Worm (Caenorhabditis elegans) whole organism, L2 larva: Measurements from ENCODE around the gene C49C3.20.

Source experiments
- ama-1 ChIP-seq: fragments of 150-350 bp; optimal IDR thresholded peaks from 2 replicates; lab custom pipeline; 2018; ENCODE audit warnings: inconsistent platforms
- blmp-1 ChIP-seq: sonication (generic microtip); optimal IDR thresholded peaks from 2 replicates; lab custom pipeline; 2017; ENCODE audit warnings: missing genetic modification characterization, mild to moderate bottlenecking, missing compliant biosample characterization, antibody characterized with exemption, moderate library complexity; ENCODE audit not compliant: insufficient read depth
- crh-2 ChIP-seq: sonication (generic microtip); optimal IDR thresholded peaks from 2 replicates; lab custom pipeline; 2017; ENCODE audit warnings: missing biosample characterization, missing genetic modification characterization
- egl-27 ChIP-seq: sonication (generic microtip); optimal IDR thresholded peaks from 3 replicates; lab custom pipeline; 2017; ENCODE audit warnings: missing biosample characterization, missing genetic modification reagents, missing genetic modification characterization
- elt-3 ChIP-seq: sonication (generic microtip); optimal IDR thresholded peaks from 2 replicates; lab custom pipeline; 2017; ENCODE audit warnings: missing biosample characterization, missing genetic modification characterization
- nhr-10 ChIP-seq: sonication (generic microtip); optimal IDR thresholded peaks from 2 replicates; lab custom pipeline; 2017; ENCODE audit warnings: missing biosample characterization, missing genetic modification characterization
- nhr-11 ChIP-seq: fragments of 150-350 bp; optimal IDR thresholded peaks from 2 replicates; lab custom pipeline; 2014; ENCODE audit warnings: missing biosample characterization, missing genetic modification characterization
- nhr-25 ChIP-seq: fragments of 150-350 bp; sonication (generic microtip); optimal IDR thresholded peaks from 3 replicates; lab custom pipeline; 2014; ENCODE audit warnings: missing biosample characterization, missing genetic modification characterization
- peb-1 ChIP-seq: fragments of 150-350 bp; optimal IDR thresholded peaks from 2 replicates; lab custom pipeline; 2014; ENCODE audit warnings: missing biosample characterization, missing genetic modification characterization
- snpc-4 ChIP-seq: fragments of 150-350 bp; optimal IDR thresholded peaks from 2 replicates; lab custom pipeline; 2014; ENCODE audit warnings: missing biosample characterization, missing genetic modification characterization
- unc-39 ChIP-seq: fragments of 150-350 bp; optimal IDR thresholded peaks from 2 replicates; lab custom pipeline; 2014; ENCODE audit warnings: missing biosample characterization, missing genetic modification characterization
- unc-62 ChIP-seq: fragments of 150-350 bp; optimal IDR thresholded peaks from 2 replicates; lab custom pipeline; 2014; ENCODE audit warnings: missing biosample characterization, missing genetic modification reagents, missing genetic modification characterization
- ztf-11 ChIP-seq: sonication (generic microtip); optimal IDR thresholded peaks from 2 replicates; lab custom pipeline; 2017; ENCODE audit warnings: missing biosample characterization, missing genetic modification characterization
- ztf-4 ChIP-seq: fragments of 150-350 bp; optimal IDR thresholded peaks from 2 replicates; lab custom pipeline; 2014; ENCODE audit warnings: missing biosample characterization, missing genetic modification characterization

DNA sequence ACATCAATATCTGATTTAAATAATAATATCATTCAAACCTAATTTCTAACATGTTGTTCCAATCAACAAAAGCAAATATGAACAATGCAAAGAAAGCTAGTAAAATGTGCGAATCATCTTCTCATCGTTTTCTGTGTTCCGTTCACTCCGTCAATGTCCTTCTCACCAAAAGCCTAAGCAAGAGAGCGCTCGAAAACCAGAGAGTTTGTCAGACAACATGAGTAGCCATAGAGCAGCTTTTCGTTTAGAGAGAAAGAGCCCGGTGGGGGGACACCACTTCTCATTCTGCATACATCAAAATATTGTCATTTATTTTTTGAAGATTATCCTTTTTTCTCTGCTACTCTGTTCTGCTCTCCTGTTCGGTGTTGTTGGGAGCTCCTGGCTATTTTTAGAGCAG, 22.6 kb downstream of the C49C3.20 start:
- TF ChIP-seq nhr-25 (no peak), unc-62 (GFP tag; lab: Kevin White, UChicago) (no peak), peb-1 (tag; lab: Kevin White, UChicago) (no peak), snpc-4 (tag; lab: Kevin White, UChicago) (no peak), unc-39 (tag; lab: Kevin White, UChicago) (no peak), blmp-1 (tag; lab: Kevin White, UChicago) (no peak), elt-3 (tag; lab: Kevin White, UChicago) (no peak), nhr-11 (tag; lab: Kevin White, UChicago) (no peak), ama-1 (lab: Kevin White, UChicago) (no peak), crh-2 (tag; lab: Kevin White, UChicago) (no peak), egl-27 (tag; lab: Kevin White, UChicago) (no peak), ztf-11 (tag; lab: Kevin White, UChicago) (no peak), ztf-4 (no peak), nhr-10 (tag; lab: Kevin White, UChicago) (no peak)
